Fruit fly (Drosophila melanogaster) whole organism, embryonic: ENCODE results near the gene CG11893.

Experiments used
- Bgb ChIP-seq: fragments of 200-800 bp; sonication (Bioruptor generic); IDR thresholded peaks from 2 replicates; pipeline ENCODE4 v1.3.6; 2022; ENCODE audit warnings: missing biosample characterization, missing genetic modification characterization; ENCODE audit not compliant: partially characterized antibody
- CG11247 ChIP-seq: fragments of 200-800 bp; sonication (Bioruptor generic); IDR thresholded peaks from 2 replicates; pipeline ENCODE4 v1.3.6; 2022; ENCODE audit warnings: missing biosample characterization, missing genetic modification characterization
- CG11398 ChIP-seq: fragments of 200-800 bp; sonication (Bioruptor generic); optimal IDR thresholded peaks from 2 replicates; lab custom pipeline; 2016; ENCODE audit warnings: missing biosample characterization, missing genetic modification characterization
- CG13894 ChIP-seq: fragments of 200-800 bp; sonication (Bioruptor generic); optimal IDR thresholded peaks from 3 replicates; lab custom pipeline; 2018; ENCODE audit warnings: missing biosample characterization, mild to moderate bottlenecking, missing genetic modification characterization, moderate library complexity
- CG15696 ChIP-seq: fragments of 200-800 bp; sonication (Bioruptor generic); optimal IDR thresholded peaks from 2 replicates; lab custom pipeline; 2019; ENCODE audit warnings: missing biosample characterization, mild to moderate bottlenecking, missing genetic modification characterization, moderate library complexity
- CG1602 ChIP-seq: fragments of 200-800 bp; sonication (Bioruptor generic); optimal IDR thresholded peaks from 3 replicates; lab custom pipeline; 2016; ENCODE audit warnings: missing biosample characterization, missing genetic modification characterization
- CG1647 ChIP-seq: fragments of 200-800 bp; sonication (Bioruptor generic); optimal IDR thresholded peaks from 3 replicates; lab custom pipeline; 2016; ENCODE audit warnings: missing biosample characterization, missing genetic modification characterization
- CG16863 ChIP-seq: fragments of 200-800 bp; sonication (Bioruptor generic); optimal IDR thresholded peaks from 3 replicates; lab custom pipeline; 2016; ENCODE audit warnings: missing biosample characterization, missing genetic modification characterization
- CG17186 ChIP-seq: fragments of 200-800 bp; sonication (Bioruptor generic); optimal IDR thresholded peaks from 3 replicates; lab custom pipeline; 2017; ENCODE audit warnings: missing biosample characterization, missing genetic modification reagents, missing genetic modification characterization
- CG17361 ChIP-seq: fragments of 200-800 bp; sonication (Bioruptor generic); IDR thresholded peaks from 3 replicates; pipeline ENCODE4 v1.3.6; 2022; ENCODE audit warnings: missing biosample characterization, missing genetic modification characterization
- CG17612 ChIP-seq: fragments of 200-800 bp; sonication (Bioruptor generic); IDR thresholded peaks from 2 replicates; pipeline ENCODE4 v1.3.6; 2022; ENCODE audit warnings: missing biosample characterization, missing genetic modification characterization
- CG31365 ChIP-seq: fragments of 200-800 bp; sonication (Bioruptor generic); optimal IDR thresholded peaks from 2 replicates; lab custom pipeline; 2018; ENCODE audit warnings: missing biosample characterization, mild to moderate bottlenecking, missing genetic modification characterization
- CG31388 ChIP-seq: fragments of 200-800 bp; sonication (Bioruptor generic); optimal IDR thresholded peaks from 2 replicates; lab custom pipeline; 2016; ENCODE audit warnings: missing biosample characterization, missing genetic modification characterization
- CG33557 ChIP-seq: fragments of 200-800 bp; sonication (Bioruptor generic); optimal IDR thresholded peaks from 2 replicates; lab custom pipeline; 2019; ENCODE audit warnings: missing biosample characterization, mild to moderate bottlenecking, missing genetic modification characterization, moderate library complexity
- CG43689 ChIP-seq: fragments of 200-800 bp; sonication (Bioruptor generic); IDR thresholded peaks from 2 replicates; pipeline ENCODE4 v1.3.6; 2022; ENCODE audit warnings: missing biosample characterization, missing genetic modification characterization
- CG4617 ChIP-seq: fragments of 200-800 bp; sonication (Bioruptor generic); optimal IDR thresholded peaks from 3 replicates; lab custom pipeline; 2016; ENCODE audit warnings: missing biosample characterization, missing genetic modification characterization, borderline replicate concordance
- CG7271 ChIP-seq: fragments of 200-800 bp; sonication (Bioruptor generic); optimal IDR thresholded peaks from 2 replicates; lab custom pipeline; 2018; ENCODE audit warnings: missing biosample characterization, mild to moderate bottlenecking, missing genetic modification characterization, moderate library complexity
- CG7357 ChIP-seq: fragments of 200-800 bp; sonication (Bioruptor generic); IDR thresholded peaks from 3 replicates; pipeline ENCODE4 v1.3.6; 2022; ENCODE audit warnings: missing biosample characterization, missing genetic modification characterization
- CG7987 ChIP-seq: fragments of 200-800 bp; sonication (Bioruptor generic); optimal IDR thresholded peaks from 2 replicates; lab custom pipeline; 2018; ENCODE audit warnings: missing biosample characterization, mild to moderate bottlenecking, missing genetic modification characterization, moderate library complexity
- CG8765 ChIP-seq: fragments of 200-800 bp; sonication (Bioruptor generic); IDR thresholded peaks from 2 replicates; pipeline ENCODE4 v1.3.6; 2022; ENCODE audit warnings: missing biosample characterization, missing genetic modification characterization
- CG8944 ChIP-seq: fragments of 200-800 bp; sonication (Bioruptor generic); optimal IDR thresholded peaks from 3 replicates; lab custom pipeline; 2016; ENCODE audit warnings: missing biosample characterization, missing genetic modification characterization
- CHES-1-like ChIP-seq: fragments of 200-800 bp; sonication (Bioruptor generic); optimal IDR thresholded peaks from 2 replicates; lab custom pipeline; 2016; ENCODE audit warnings: missing biosample characterization, missing genetic modification characterization
- D19B ChIP-seq: fragments of 200-800 bp; sonication (Bioruptor generic); optimal IDR thresholded peaks from 2 replicates; lab custom pipeline; 2017; ENCODE audit warnings: missing biosample characterization, mild to moderate bottlenecking, missing genetic modification characterization
- E2f1 ChIP-seq: fragments of 200-800 bp; sonication (Bioruptor generic); IDR thresholded peaks from 2 replicates; pipeline ENCODE4 v1.3.6; 2022; ENCODE audit warnings: missing biosample characterization, missing genetic modification characterization
- ERR ChIP-seq: fragments of 200-800 bp; sonication (Bioruptor generic); optimal IDR thresholded peaks from 2 replicates; lab custom pipeline; 2016; ENCODE audit warnings: missing biosample characterization, missing genetic modification characterization
- Elba2 ChIP-seq: fragments of 200-800 bp; sonication (Bioruptor generic); optimal IDR thresholded peaks from 3 replicates; lab custom pipeline; 2016; ENCODE audit warnings: missing biosample characterization, missing genetic modification characterization
- HLH3B ChIP-seq: fragments of 200-800 bp; sonication (Bioruptor generic); IDR thresholded peaks from 2 replicates; pipeline ENCODE4 v1.3.6; 2022; ENCODE audit warnings: missing biosample characterization, missing genetic modification characterization
- Kr ChIP-seq: fragments of 200-800 bp; sonication (Bioruptor generic); optimal IDR thresholded peaks from 2 replicates; lab custom pipeline; 2017; ENCODE audit warnings: missing biosample characterization, mild to moderate bottlenecking, missing genetic modification characterization
- MTF-1 ChIP-seq: fragments of 200-800 bp; sonication (Bioruptor generic); optimal IDR thresholded peaks from 2 replicates; lab custom pipeline; 2018; ENCODE audit warnings: missing biosample characterization, mild to moderate bottlenecking, missing genetic modification characterization, borderline replicate concordance
- NK7.1 ChIP-seq: fragments of 200-800 bp; sonication (Bioruptor generic); optimal IDR thresholded peaks from 3 replicates; lab custom pipeline; 2016; ENCODE audit warnings: missing biosample characterization, missing genetic modification characterization
- Nf-YA ChIP-seq: fragments of 200-800 bp; sonication (Bioruptor generic); IDR thresholded peaks from 2 replicates; pipeline ENCODE4 v1.3.6; 2022; ENCODE audit warnings: missing biosample characterization, missing genetic modification characterization
- Optix ChIP-seq: fragments of 200-800 bp; sonication (Bioruptor generic); IDR thresholded peaks from 3 replicates; pipeline ENCODE4 v1.3.6; 2022; ENCODE audit warnings: missing biosample characterization, missing genetic modification characterization
- Spps ChIP-seq: fragments of 200-800 bp; sonication (Bioruptor generic); optimal IDR thresholded peaks from 2 replicates; lab custom pipeline; 2018; ENCODE audit warnings: missing biosample characterization, mild to moderate bottlenecking, missing genetic modification characterization
- Vsx1 ChIP-seq: fragments of 200-800 bp; sonication (Bioruptor generic); optimal IDR thresholded peaks from 2 replicates; lab custom pipeline; 2017; ENCODE audit warnings: missing biosample characterization, mild to moderate bottlenecking, missing genetic modification characterization, missing genetic modification reagents
- az2 ChIP-seq: fragments of 200-800 bp; sonication (Bioruptor generic); optimal IDR thresholded peaks from 3 replicates; lab custom pipeline; 2016; ENCODE audit warnings: missing biosample characterization, missing genetic modification characterization
- btn ChIP-seq: fragments of 200-800 bp; sonication (Bioruptor generic); optimal IDR thresholded peaks from 2 replicates; lab custom pipeline; 2016; ENCODE audit warnings: missing biosample characterization, missing genetic modification characterization
- cas ChIP-seq: fragments of 200-800 bp; sonication (Bioruptor generic); IDR thresholded peaks from 2 replicates; pipeline ENCODE4 v1.3.6; 2022; ENCODE audit warnings: missing biosample characterization, missing genetic modification characterization
- cato ChIP-seq: fragments of 200-800 bp; sonication (Bioruptor generic); optimal IDR thresholded peaks from 2 replicates; lab custom pipeline; 2016; ENCODE audit warnings: missing biosample characterization, missing genetic modification characterization, borderline replicate concordance
- corto ChIP-seq: fragments of 200-800 bp; sonication (Bioruptor generic); optimal IDR thresholded peaks from 2 replicates; lab custom pipeline; 2016; ENCODE audit warnings: missing biosample characterization, mild to moderate bottlenecking, missing genetic modification characterization, moderate library complexity
- cwo ChIP-seq: fragments of 200-800 bp; sonication (Bioruptor generic); optimal IDR thresholded peaks from 3 replicates; lab custom pipeline; 2017; ENCODE audit warnings: missing biosample characterization, missing genetic modification characterization, mild to moderate bottlenecking, moderate library complexity, missing genetic modification reagents
- emc ChIP-seq: fragments of 200-800 bp; sonication (Bioruptor generic); optimal IDR thresholded peaks from 2 replicates; lab custom pipeline; 2016; ENCODE audit warnings: missing biosample characterization, missing genetic modification characterization
- ems ChIP-seq: fragments of 200-800 bp; sonication (Bioruptor generic); optimal IDR thresholded peaks from 3 replicates; lab custom pipeline; 2016; ENCODE audit warnings: missing biosample characterization, missing genetic modification characterization
- fd102C ChIP-seq: fragments of 200-800 bp; sonication (Bioruptor generic); optimal IDR thresholded peaks from 2 replicates; lab custom pipeline; 2018; ENCODE audit warnings: missing biosample characterization, mild to moderate bottlenecking, missing genetic modification characterization, moderate library complexity
- jigr1 ChIP-seq: fragments of 200-800 bp; sonication (Bioruptor generic); IDR thresholded peaks from 3 replicates; pipeline ENCODE4 v1.3.6; 2022; ENCODE audit warnings: missing biosample characterization, missing genetic modification characterization
- ken ChIP-seq: fragments of 200-800 bp; sonication (Bioruptor generic); IDR thresholded peaks from 3 replicates; pipeline ENCODE4 v1.3.6; 2022; ENCODE audit warnings: missing biosample characterization, missing genetic modification characterization
- lab ChIP-seq: fragments of 200-800 bp; sonication (Bioruptor generic); optimal IDR thresholded peaks from 3 replicates; lab custom pipeline; 2017; ENCODE audit warnings: missing biosample characterization, missing genetic modification characterization, mild to moderate bottlenecking, moderate library complexity, missing genetic modification reagents
- nmo ChIP-seq: fragments of 200-800 bp; sonication (Bioruptor generic); optimal IDR thresholded peaks from 2 replicates; lab custom pipeline; 2018; ENCODE audit warnings: missing biosample characterization, mild to moderate bottlenecking, missing genetic modification characterization, moderate library complexity
- pnt ChIP-seq: fragments of 200-800 bp; sonication (Bioruptor generic); optimal IDR thresholded peaks from 3 replicates; lab custom pipeline; 2016; ENCODE audit warnings: missing biosample characterization, missing genetic modification characterization
- tna ChIP-seq: fragments of 200-800 bp; sonication (Bioruptor generic); IDR thresholded peaks from 2 replicates; pipeline ENCODE4 v1.3.6; 2022; ENCODE audit warnings: missing biosample characterization, missing genetic modification characterization; ENCODE audit not compliant: partially characterized antibody
- tx ChIP-seq: fragments of 200-800 bp; sonication (Bioruptor generic); optimal IDR thresholded peaks from 2 replicates; lab custom pipeline; 2016; ENCODE audit warnings: missing biosample characterization, missing genetic modification characterization
- zf30C ChIP-seq: fragments of 200-800 bp; sonication (Bioruptor generic); optimal IDR thresholded peaks from 3 replicates; lab custom pipeline; 2018; ENCODE audit warnings: missing biosample characterization, mild to moderate bottlenecking, missing genetic modification characterization

Gene CG11893

DNA sequence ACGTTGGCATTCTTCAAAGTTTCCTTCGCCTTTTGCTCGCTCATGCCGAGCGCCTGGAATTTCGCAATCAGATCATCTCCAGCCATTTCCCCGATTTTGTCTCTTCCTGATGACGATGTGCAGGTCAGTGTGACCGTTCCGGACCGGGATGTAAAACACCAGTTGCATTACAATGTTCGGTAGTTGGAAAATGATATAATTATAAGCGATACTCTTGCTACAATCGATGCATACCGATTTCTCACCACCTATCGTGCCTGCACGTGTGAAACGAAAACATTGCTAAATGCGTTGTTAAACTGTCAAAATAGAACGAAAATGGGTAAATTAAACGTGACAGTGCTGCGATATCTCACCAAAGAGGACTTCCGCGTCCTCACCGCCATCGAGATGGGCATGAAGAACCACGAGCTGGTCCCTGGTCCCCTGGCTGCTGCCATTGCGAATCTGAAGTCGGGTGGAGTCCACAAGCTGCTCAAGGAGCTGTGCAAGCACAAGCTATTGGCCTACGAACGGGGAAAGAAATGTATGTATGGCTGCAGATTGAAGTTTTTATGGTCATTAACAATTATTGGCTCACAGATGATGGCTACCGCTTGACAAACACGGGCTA, 24.0 kb upstream of the CG11893 start, which contains the start of the genes GlnRS and RIOK2 (continued):
- no peak for TF ChIP-seq az2
- no peak for TF ChIP-seq ems (GFP tag; lab: Kevin White, UChicago)
- no peak for TF ChIP-seq CG15696 (tag; lab: Kevin White, UChicago)
- no peak for TF ChIP-seq CG43689 (GFP tag; lab: Robert Waterston, UW)
- TF ChIP-seq CG31365, result no peak
- TF ChIP-seq CG1602 (GFP tag; lab: Kevin White, UChicago), result no peak
- TF ChIP-seq CG7987 (GFP tag; lab: Kevin White, UChicago), result peak; percentile 49
- no peak for TF ChIP-seq CG8765 (GFP tag; lab: Robert Waterston, UW)
- no peak for TF ChIP-seq ken (GFP tag; lab: Robert Waterston, UW)
- no peak for TF ChIP-seq Optix (GFP tag; lab: Robert Waterston, UW)
- no peak for TF ChIP-seq CG31388 (GFP tag; lab: Kevin White, UChicago)
- no peak for TF ChIP-seq CG13894 (tag; lab: Kevin White, UChicago)
- TF ChIP-seq CG1647 (GFP tag; lab: Kevin White, UChicago), result no peak
- no peak for TF ChIP-seq CG17612
- TF ChIP-seq CG7271, result peak; percentile 39
- TF ChIP-seq cwo (GFP tag; lab: Kevin White, UChicago), result peak; percentile 96
- TF ChIP-seq cas, result 0 out of 2 replicates have a peak, but pooled peaks have one; percentile 13
- TF ChIP-seq CG17186 (GFP tag; lab: Kevin White, UChicago), result peak; percentile 77
- no peak for TF ChIP-seq cato (GFP tag; lab: Kevin White, UChicago)
- no peak for TF ChIP-seq corto (GFP tag; lab: Kevin White, UChicago)
- no peak for TF ChIP-seq emc (GFP tag; lab: Kevin White, UChicago)
- TF ChIP-seq CG16863 (GFP tag; lab: Kevin White, UChicago), result no peak
- TF ChIP-seq CG7357, result peak; percentile 99
- no peak for TF ChIP-seq CG11247 (GFP tag; lab: Robert Waterston, UW)
- no peak for TF ChIP-seq E2f1
- TF ChIP-seq Nf-YA (GFP tag; lab: Robert Waterston, UW), result no peak
- TF ChIP-seq jigr1 (GFP tag; lab: Robert Waterston, UW), result no peak
- TF ChIP-seq zf30C (GFP tag; lab: Kevin White, UChicago), result no peak
- no peak for TF ChIP-seq CG17361 (GFP tag; lab: Robert Waterston, UW)
- no peak for TF ChIP-seq Kr (GFP tag; lab: Kevin White, UChicago)
- TF ChIP-seq lab (GFP tag; lab: Kevin White, UChicago), result no peak
- no peak for TF ChIP-seq D19B (GFP tag; lab: Kevin White, UChicago)
- no peak for TF ChIP-seq CG11398 (GFP tag; lab: Kevin White, UChicago)
- TF ChIP-seq CG33557 (GFP tag; lab: Kevin White, UChicago), result no peak
- TF ChIP-seq btn (GFP tag; lab: Kevin White, UChicago), result no peak
- no peak for TF ChIP-seq NK7.1 (GFP tag; lab: Kevin White, UChicago)
- TF ChIP-seq MTF-1 (GFP tag; lab: Kevin White, UChicago), result no peak
- TF ChIP-seq HLH3B (GFP tag; lab: Robert Waterston, UW), result no peak
- no peak for TF ChIP-seq tx
- TF ChIP-seq ERR (GFP tag; lab: Kevin White, UChicago), result peak; percentile 35
- TF ChIP-seq pnt (GFP tag; lab: Kevin White, UChicago), result no peak
- TF ChIP-seq Spps (tag; lab: Kevin White, UChicago), result no peak
- TF ChIP-seq Vsx1 (GFP tag; lab: Kevin White, UChicago), result no peak
- peak; percentile 94 for TF ChIP-seq CG4617
- TF ChIP-seq CG8944 (GFP tag; lab: Kevin White, UChicago), result no peak
- peak; percentile 71 for TF ChIP-seq nmo
- no peak for TF ChIP-seq Elba2 (GFP tag; lab: Kevin White, UChicago)
- TF ChIP-seq tna (GFP tag; lab: Robert Waterston, UW), result peak; percentile 92
- no peak for TF ChIP-seq fd102C
- TF ChIP-seq Bgb (GFP tag; lab: Robert Waterston, UW), result peak; percentile 98
- peak; percentile 64 for TF ChIP-seq CHES-1-like (GFP tag; lab: Kevin White, UChicago)
